Worm (Caenorhabditis elegans): ENCODE results near the gene cutl-18.

- TF ChIP-seq ceh-28 (tag; optimal IDR thresholded peaks at IDR 0.05) = no peak
- TF ChIP-seq Y75B8A.6 (GFP tag; IDR thresholded peaks at IDR 0.05) = no peak
- TF ChIP-seq spr-1 (tag; optimal IDR thresholded peaks at IDR 0.05) = no peak
- TF ChIP-seq F10B5.3 (tag; optimal IDR thresholded peaks at IDR 0.05) = no peak
- TF ChIP-seq ctbp-1 (GFP tag; IDR thresholded peaks at IDR 0.05) = no peak
- TF ChIP-seq fos-1 (tag; optimal IDR thresholded peaks at IDR 0.05) = no peak
- TF ChIP-seq jun-1 (tag; optimal IDR thresholded peaks at IDR 0.05) = no peak
- no peak for TF ChIP-seq spr-3 (GFP tag; optimal IDR thresholded peaks at IDR 0.05)
- no peak for TF ChIP-seq ceh-32 (tag; optimal IDR thresholded peaks at IDR 0.05; ENCODE audit: poor library complexity)
- no peak for TF ChIP-seq unc-62 (GFP tag; optimal IDR thresholded peaks at IDR 0.05 in 1 of 2)
- no peak for TF ChIP-seq unc-62 (tag; optimal IDR thresholded peaks at IDR 0.05)
- no peak for TF ChIP-seq nhr-48 (tag; optimal IDR thresholded peaks at IDR 0.05)
- no peak for TF ChIP-seq nhr-237 (tag; optimal IDR thresholded peaks at IDR 0.05)
Measured at ce11 chrV:11334193-11334592, 17.5 kb upstream of the cutl-18 start, which contains the start of gene T02E9.6.

Measured in whole organism, L4 larva.